Worm (Caenorhabditis elegans) whole organism, mixed stage, embryonic: ENCODE data around the gene F13D11.4.

Source experiments
- bed-3 ChIP-seq: fragments of 200-800 bp; sonication (Bioruptor generic); optimal IDR thresholded peaks from 3 replicates; lab custom pipeline; 2018; ENCODE audit warnings: mild to moderate bottlenecking, missing genetic modification characterization, moderate library complexity, missing compliant biosample characterization
- blmp-1 ChIP-seq: fragments of 150-350 bp; optimal IDR thresholded peaks from 2 replicates; lab custom pipeline; 2014; ENCODE audit warnings: missing biosample characterization, missing genetic modification characterization
- ceh-39 ChIP-seq: fragments of 150-350 bp; optimal IDR thresholded peaks from 2 replicates; lab custom pipeline; 2014; ENCODE audit warnings: missing biosample characterization, missing genetic modification characterization
- ceh-43 ChIP-seq: fragments of 200-800 bp; sonication (Bioruptor generic); optimal IDR thresholded peaks from 2 replicates; lab custom pipeline; 2018; ENCODE audit warnings: mild to moderate bottlenecking, missing genetic modification characterization, moderate library complexity, missing compliant biosample characterization
- ceh-83 ChIP-seq: fragments of 200-800 bp; sonication (Bioruptor generic); optimal IDR thresholded peaks from 2 replicates; lab custom pipeline; 2018; ENCODE audit warnings: mild to moderate bottlenecking, missing genetic modification characterization, missing compliant biosample characterization
- ces-1 ChIP-seq: fragments of 150-350 bp; optimal IDR thresholded peaks from 2 replicates; lab custom pipeline; 2014; ENCODE audit warnings: missing biosample characterization, missing genetic modification reagents, missing genetic modification characterization
- cnd-1 ChIP-seq: fragments of 200-800 bp; sonication (Bioruptor generic); optimal IDR thresholded peaks from 2 replicates; lab custom pipeline; 2018; ENCODE audit warnings: mild to moderate bottlenecking, missing genetic modification characterization, missing compliant biosample characterization
- drap-1 ChIP-seq: fragments of 200-800 bp; sonication (Bioruptor generic); optimal IDR thresholded peaks from 3 replicates; lab custom pipeline; 2018; ENCODE audit warnings: mild to moderate bottlenecking, missing genetic modification characterization, missing compliant biosample characterization
- elt-1 ChIP-seq: sonication (generic microtip); optimal IDR thresholded peaks from 2 replicates; lab custom pipeline; 2017; ENCODE audit warnings: missing genetic modification characterization, mild to moderate bottlenecking, missing compliant biosample characterization, antibody characterized with exemption, moderate library complexity, borderline replicate concordance; ENCODE audit not compliant: insufficient read depth
- elt-3 ChIP-seq: fragments of 150-350 bp; optimal IDR thresholded peaks from 2 replicates; lab custom pipeline; 2014; ENCODE audit warnings: missing biosample characterization, missing genetic modification characterization
- flh-1 ChIP-seq: fragments of 200-800 bp; sonication (Bioruptor generic); optimal IDR thresholded peaks from 2 replicates; lab custom pipeline; 2018; ENCODE audit warnings: mild to moderate bottlenecking, missing genetic modification characterization, moderate library complexity, missing compliant biosample characterization
- hlh-1 ChIP-seq: fragments of 150-350 bp; optimal IDR thresholded peaks from 2 replicates; lab custom pipeline; 2014; ENCODE audit warnings: missing biosample characterization, missing genetic modification reagents, missing genetic modification characterization
- lin-13 ChIP-seq: fragments of 150-350 bp; optimal IDR thresholded peaks from 2 replicates; lab custom pipeline; 2014; ENCODE audit warnings: missing biosample characterization, missing genetic modification characterization
- lin-32 ChIP-seq: fragments of 200-800 bp; sonication (Bioruptor generic); optimal IDR thresholded peaks from 2 replicates; lab custom pipeline; 2018; ENCODE audit warnings: mild to moderate bottlenecking, missing genetic modification characterization, missing compliant biosample characterization
- lsy-2 ChIP-seq: fragments of 150-350 bp; optimal IDR thresholded peaks from 2 replicates; lab custom pipeline; 2014; ENCODE audit warnings: missing biosample characterization, missing genetic modification characterization
- mab-5 ChIP-seq: fragments of 150-350 bp; optimal IDR thresholded peaks from 2 replicates; lab custom pipeline; 2014; ENCODE audit warnings: missing biosample characterization, missing genetic modification characterization
- mep-1 ChIP-seq: fragments of 150-350 bp; optimal IDR thresholded peaks from 2 replicates; lab custom pipeline; 2017; ENCODE audit warnings: missing biosample characterization, missing genetic modification reagents, missing genetic modification characterization, inconsistent platforms
- nhr-12 ChIP-seq: fragments of 150-350 bp; optimal IDR thresholded peaks from 2 replicates; lab custom pipeline; 2014; ENCODE audit warnings: missing biosample characterization, missing genetic modification characterization
- nhr-2 ChIP-seq: fragments of 150-350 bp; optimal IDR thresholded peaks from 2 replicates; lab custom pipeline; 2014; ENCODE audit warnings: missing biosample characterization, missing genetic modification characterization
- nhr-237 ChIP-seq: fragments of 150-350 bp; optimal IDR thresholded peaks from 2 replicates; lab custom pipeline; 2014; ENCODE audit warnings: missing biosample characterization, missing genetic modification characterization
- nhr-28 ChIP-seq: fragments of 150-350 bp; optimal IDR thresholded peaks from 2 replicates; lab custom pipeline; 2014; ENCODE audit warnings: missing biosample characterization, missing genetic modification characterization
- nhr-76 ChIP-seq: sonication (generic microtip); optimal IDR thresholded peaks from 2 replicates; lab custom pipeline; 2017; ENCODE audit warnings: missing biosample characterization, missing genetic modification characterization
- sem-2 ChIP-seq: fragments of 200-800 bp; sonication (Bioruptor generic); optimal IDR thresholded peaks from 2 replicates; lab custom pipeline; 2018; ENCODE audit warnings: mild to moderate bottlenecking, missing genetic modification characterization, missing compliant biosample characterization
- snpc-4 ChIP-seq: fragments of 150-350 bp; optimal IDR thresholded peaks from 2 replicates; lab custom pipeline; 2014; ENCODE audit warnings: missing biosample characterization, missing genetic modification characterization
- sptf-1 ChIP-seq: sonication (generic microtip); optimal IDR thresholded peaks from 2 replicates; lab custom pipeline; 2017; ENCODE audit warnings: mild to moderate bottlenecking, missing genetic modification characterization, moderate library complexity, missing compliant biosample characterization
- tbx-8 ChIP-seq: fragments of 200-800 bp; sonication (Bioruptor generic); optimal IDR thresholded peaks from 2 replicates; lab custom pipeline; 2018; ENCODE audit warnings: mild to moderate bottlenecking, missing genetic modification characterization, moderate library complexity, missing compliant biosample characterization
- unc-39 ChIP-seq: fragments of 150-350 bp; optimal IDR thresholded peaks from 2 replicates; lab custom pipeline; 2014; ENCODE audit warnings: missing biosample characterization, missing genetic modification characterization
- unc-62 ChIP-seq: fragments of 150-350 bp; optimal IDR thresholded peaks from 2 replicates; lab custom pipeline; 2014; ENCODE audit warnings: missing biosample characterization, missing genetic modification reagents, missing genetic modification characterization
- zip-8 ChIP-seq: fragments of 150-350 bp; optimal IDR thresholded peaks from 2 replicates; lab custom pipeline; 2014; ENCODE audit warnings: missing biosample characterization, missing genetic modification characterization
- ztf-11 ChIP-seq: fragments of 150-350 bp; optimal IDR thresholded peaks from 2 replicates; lab custom pipeline; 2014; ENCODE audit warnings: missing biosample characterization, missing genetic modification characterization

F13D11.4 gene

DNA sequence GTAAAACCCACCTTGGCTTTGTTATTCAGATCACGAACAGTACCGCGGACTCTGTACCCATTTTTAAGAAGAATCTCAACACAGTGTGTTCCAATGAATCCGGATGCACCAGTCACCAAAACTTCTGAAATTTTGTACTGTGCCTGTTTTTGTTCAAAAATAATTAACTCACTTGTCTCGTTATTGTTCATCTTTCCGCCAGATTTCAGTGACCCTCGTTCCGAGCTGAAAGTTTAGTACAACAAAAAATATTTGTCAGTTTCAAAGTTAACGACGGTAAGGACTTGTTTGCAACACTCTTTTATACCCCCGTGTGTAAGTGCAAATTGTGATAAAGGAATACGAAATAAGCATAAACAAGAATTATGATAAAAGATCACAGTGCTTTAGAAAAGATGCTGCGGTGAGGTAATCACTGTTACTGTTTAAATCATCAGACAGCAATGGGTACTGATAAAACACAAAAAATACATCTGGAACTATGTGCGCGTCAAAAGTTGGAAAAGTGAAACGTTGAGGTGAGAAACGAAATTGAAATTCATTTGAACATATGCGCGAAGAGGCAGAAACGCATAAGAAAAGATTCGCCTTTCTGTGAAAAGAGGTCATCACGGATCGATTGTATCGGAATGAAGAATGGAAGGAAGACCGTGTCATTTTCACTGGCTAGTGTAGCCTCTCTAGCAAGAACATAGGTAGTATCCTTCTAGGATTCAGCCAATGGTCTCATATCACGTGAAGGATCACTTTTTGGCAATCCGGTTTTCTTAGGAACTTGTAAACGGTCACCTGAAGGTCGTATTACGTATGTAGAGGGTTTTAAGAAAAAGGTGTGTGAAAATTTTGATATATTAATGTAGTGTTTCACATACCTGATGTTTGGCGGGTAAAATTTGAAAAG is at the start of gene F13D11.4:
Gene F13D11.4, minus strand, starts transcription at position 225 of the 901 bp plus-strand sequence.
- TF ChIP-seq nhr-12 (tag; lab: Kevin White, UChicago): no peak
- TF ChIP-seq hlh-1: no peak
- no peak for TF ChIP-seq mep-1
- no peak for TF ChIP-seq sem-2 (GFP tag; lab: Kevin White, UChicago)
- no peak for TF ChIP-seq blmp-1
- no peak for TF ChIP-seq unc-62 (GFP tag; lab: Kevin White, UChicago)
- TF ChIP-seq ceh-83: no peak
- no peak for TF ChIP-seq ceh-43
- TF ChIP-seq lin-13 (tag; lab: Kevin White, UChicago): no peak
- no peak for TF ChIP-seq nhr-237 (tag; lab: Kevin White, UChicago)
- no peak for TF ChIP-seq snpc-4 (tag; lab: Kevin White, UChicago)
- TF ChIP-seq tbx-8: no peak
- no peak for TF ChIP-seq sptf-1 (tag; lab: Kevin White, UChicago)
- TF ChIP-seq lin-32 (GFP tag; lab: Kevin White, UChicago): no peak

DNA sequence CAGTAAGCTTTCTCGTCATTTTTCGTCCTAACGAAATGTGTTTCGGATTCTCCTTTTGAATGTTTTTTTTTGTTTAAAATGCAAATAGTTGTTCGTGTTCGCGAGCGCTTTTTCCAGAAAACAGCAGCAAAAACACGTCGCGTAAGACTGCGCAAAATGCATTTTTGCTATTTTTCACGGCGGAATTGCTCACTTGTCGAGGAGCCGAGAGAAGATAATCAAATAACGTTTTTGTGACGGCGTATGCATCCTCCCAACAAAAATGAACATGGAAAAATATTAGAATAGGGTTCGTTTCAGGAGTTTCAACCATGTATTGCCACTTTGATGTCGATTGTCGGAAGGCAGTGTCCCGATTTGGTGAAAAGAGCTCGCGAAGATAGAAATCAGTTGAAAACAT is 42.4 kb upstream of the F13D11.4 start:
- TF ChIP-seq snpc-4 (tag; lab: Kevin White, UChicago) (no peak), ces-1 (peak; percentile 35)

DNA sequence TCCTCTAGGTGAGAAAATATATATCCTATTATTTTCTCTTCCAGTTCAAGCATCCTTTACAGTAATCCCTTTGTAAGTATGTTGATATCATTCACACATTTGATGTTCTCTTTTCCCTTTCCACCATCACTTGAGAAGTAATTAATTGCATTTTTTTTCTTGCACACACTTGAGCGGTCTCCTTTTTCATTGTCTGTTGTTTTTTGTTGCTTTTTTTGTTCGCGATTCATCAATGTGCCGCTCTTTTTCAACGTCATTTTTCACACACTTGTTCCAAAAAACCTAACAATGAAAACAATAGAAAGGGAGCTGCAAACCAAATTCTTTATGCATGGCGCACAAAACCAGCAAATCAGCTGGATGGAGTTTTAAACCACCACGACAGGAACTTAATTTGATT is 41.0 kb upstream of the F13D11.4 start, which contains the start of gene F49E10.4:
Gene F49E10.4, plus strand, starts transcription at position 301 of the 400 bp plus-strand sequence.
- TF ChIP-seq ces-1 (peak; percentile 24), hlh-1 (no peak), nhr-12 (tag; lab: Kevin White, UChicago) (no peak), unc-62 (GFP tag; lab: Kevin White, UChicago) (no peak), snpc-4 (tag; lab: Kevin White, UChicago) (no peak)

DNA sequence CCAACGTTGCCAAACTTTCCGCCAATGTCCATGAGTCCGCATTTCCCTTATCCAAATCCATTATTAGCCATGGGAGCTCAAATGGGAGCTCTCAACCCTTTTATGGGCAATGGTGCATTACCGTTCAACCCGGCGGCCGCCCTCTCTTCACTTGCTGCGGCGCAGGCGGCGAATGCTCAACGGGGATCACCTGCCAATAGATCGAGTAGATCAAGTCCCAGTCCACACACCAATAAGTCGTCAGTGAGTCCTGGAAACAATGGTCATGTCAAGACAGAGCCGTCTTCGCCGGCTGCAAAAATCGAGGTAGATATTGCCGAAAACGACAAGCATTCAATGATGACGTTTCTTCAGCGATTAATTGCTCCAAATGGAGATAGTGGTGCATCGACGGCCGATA is 37.5 kb upstream of the F13D11.4 start:
- TF ChIP-seq lin-32 (GFP tag; lab: Kevin White, UChicago) (no peak), ztf-11 (no peak), blmp-1 (no peak), ceh-39 (no peak), elt-3 (tag; lab: Kevin White, UChicago) (no peak), zip-8 (tag; lab: Kevin White, UChicago) (no peak), unc-39 (tag; lab: Kevin White, UChicago) (no peak), flh-1 (no peak), nhr-76 (tag; lab: Kevin White, UChicago) (no peak)

DNA sequence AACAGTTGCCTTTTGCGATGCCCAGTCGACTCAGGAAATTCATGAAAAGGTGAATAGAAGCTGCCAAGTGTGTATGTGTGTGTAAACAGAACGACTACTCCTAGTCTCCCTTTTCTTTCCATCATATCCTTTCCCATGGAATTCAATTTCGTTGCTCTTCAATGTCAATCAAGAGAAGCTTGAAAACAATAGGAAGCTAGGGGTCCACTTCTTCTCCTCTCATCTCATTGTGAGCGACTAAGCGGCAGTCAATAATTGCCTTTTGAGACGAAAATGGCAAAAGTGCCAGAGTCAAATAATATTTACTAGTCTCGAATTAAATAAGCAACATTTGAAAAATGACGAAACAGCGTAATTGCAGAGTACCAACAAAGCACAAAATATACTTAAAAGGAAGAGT is 35.0 kb upstream of the F13D11.4 start:
- TF ChIP-seq bed-3 (GFP tag; lab: Kevin White, UChicago): no peak
- TF ChIP-seq ces-1: peak; percentile 90
- TF ChIP-seq ceh-39: no peak
- TF ChIP-seq nhr-28 (tag; lab: Kevin White, UChicago): no peak

DNA sequence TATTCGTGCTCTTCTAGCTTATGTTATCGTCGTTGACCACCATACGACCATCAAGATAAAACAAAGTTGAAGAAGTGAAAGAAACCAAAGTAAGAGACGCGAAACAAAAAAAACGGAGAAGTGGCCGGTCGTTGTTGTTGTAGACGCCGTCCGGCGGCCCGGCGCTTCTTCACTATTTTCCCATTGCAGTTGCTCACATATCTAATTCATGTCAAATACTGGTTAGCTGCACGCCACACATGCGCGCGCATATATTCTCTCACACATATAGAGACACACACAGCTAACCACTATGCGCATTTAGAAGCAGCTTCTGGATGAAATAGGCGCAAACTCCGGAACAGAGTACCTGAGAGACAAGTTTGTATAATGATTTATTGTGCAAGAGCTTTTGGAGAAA is 33.4 kb upstream of the F13D11.4 start:
- no peak for TF ChIP-seq cnd-1
- no peak for TF ChIP-seq lsy-2 (tag; lab: Kevin White, UChicago)

DNA sequence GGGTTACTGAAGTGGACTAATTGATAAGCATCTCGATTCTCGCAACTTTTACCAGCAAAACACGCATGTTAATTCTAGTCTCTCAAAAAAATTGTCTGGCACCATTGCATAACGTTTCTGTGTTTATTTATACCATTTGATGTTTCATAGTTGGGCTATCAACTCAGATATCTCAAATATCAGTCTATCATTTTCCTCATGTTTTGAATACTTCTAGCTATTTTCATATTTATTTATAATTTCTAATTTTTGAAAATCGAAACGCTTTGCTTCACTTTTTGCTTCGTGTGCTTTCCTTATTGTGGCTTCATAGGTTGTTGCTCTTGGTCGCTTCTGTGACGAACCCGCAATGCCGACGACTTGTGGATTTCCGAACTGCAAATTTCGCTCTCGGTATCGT is 27.8 kb upstream of the F13D11.4 start, which contains the start of gene ctbp-1:
Gene ctbp-1, plus strand, starts transcription at position 301 of the 400 bp plus-strand sequence.
- TF ChIP-seq mab-5 (no peak), unc-39 (tag; lab: Kevin White, UChicago) (no peak), nhr-2 (no peak), snpc-4 (tag; lab: Kevin White, UChicago) (no peak), elt-1 (no peak), lin-32 (GFP tag; lab: Kevin White, UChicago) (no peak), sptf-1 (tag; lab: Kevin White, UChicago) (no peak), drap-1 (no peak), nhr-28 (tag; lab: Kevin White, UChicago) (no peak), ceh-83 (no peak), hlh-1 (no peak), elt-3 (tag; lab: Kevin White, UChicago) (no peak), lin-13 (tag; lab: Kevin White, UChicago) (no peak), ztf-11 (no peak), nhr-12 (tag; lab: Kevin White, UChicago) (no peak), bed-3 (GFP tag; lab: Kevin White, UChicago) (no peak), nhr-76 (tag; lab: Kevin White, UChicago) (no peak)
